Worm (Caenorhabditis elegans): ENCODE results near the gene cest-24.

The cest-24 gene

ce11 chrV:6286343-6286742 lies 30.4 kb upstream of the cest-24 start, which contains the start of gene srn-1:
srn-1 (minus strand) TSS chrV:6286443.
- TF ChIP-seq elt-1 (tag; optimal IDR thresholded peaks at IDR 0.05; ENCODE audit: borderline replicate concordance, insufficient read depth) (no peak), ztf-11 (tag; optimal IDR thresholded peaks at IDR 0.05) (no peak), M03D4.4 (tag; optimal IDR thresholded peaks at IDR 0.05) (no peak), nhr-12 (tag; optimal IDR thresholded peaks at IDR 0.05) (no peak), sptf-1 (tag; optimal IDR thresholded peaks at IDR 0.05) (no peak), nhr-237 (tag; optimal IDR thresholded peaks at IDR 0.05) (no peak), pha-4 (tag; optimal IDR thresholded peaks at IDR 0.05) (no peak), unc-62 (GFP tag; optimal IDR thresholded peaks at IDR 0.05) (no peak), nhr-76 (tag; optimal IDR thresholded peaks at IDR 0.05) (no peak), bed-3 (GFP tag; optimal IDR thresholded peaks at IDR 0.05) (no peak), zip-8 (tag; optimal IDR thresholded peaks at IDR 0.05) (no peak), unc-120 (tag; optimal IDR thresholded peaks at IDR 0.05; ENCODE audit: poor library complexity, severe bottlenecking) (no peak), flh-1 (GFP tag; optimal IDR thresholded peaks at IDR 0.05) (no peak), ceh-39 (tag; optimal IDR thresholded peaks at IDR 0.05) (no peak), ces-1 (GFP tag; optimal IDR thresholded peaks at IDR 0.05) (no peak), mab-5 (tag; optimal IDR thresholded peaks at IDR 0.05) (no peak), unc-39 (tag; optimal IDR thresholded peaks at IDR 0.05) (no peak), lin-32 (GFP tag; optimal IDR thresholded peaks at IDR 0.05) (no peak), ham-2 (GFP tag; optimal IDR thresholded peaks at IDR 0.05) (no peak)

ce11 chrV:6288607-6289006 lies 28.1 kb upstream of the cest-24 start, which contains the start of gene K12B6.11:
K12B6.11 (plus strand) TSS chrV:6288907.
- TF ChIP-seq mep-1 (tag; optimal IDR thresholded peaks at IDR 0.05) (no peak), drap-1 (GFP tag; optimal IDR thresholded peaks at IDR 0.05) (no peak), nhr-237 (tag; optimal IDR thresholded peaks at IDR 0.05) (no peak), mls-2 (tag; optimal IDR thresholded peaks at IDR 0.05) (no peak), hlh-1 (tag; optimal IDR thresholded peaks at IDR 0.05) (no peak)

- TF ChIP-seq tbx-8 (GFP tag; optimal IDR thresholded peaks at IDR 0.05) (no peak), pha-4 (tag; optimal IDR thresholded peaks at IDR 0.05) (no peak), ztf-11 (tag; optimal IDR thresholded peaks at IDR 0.05) (no peak), ceh-39 (tag; optimal IDR thresholded peaks at IDR 0.05) (no peak), flh-1 (GFP tag; optimal IDR thresholded peaks at IDR 0.05) (no peak), cnd-1 (tag; optimal IDR thresholded peaks at IDR 0.05) (no peak), nhr-2 (tag; optimal IDR thresholded peaks at IDR 0.05) (no peak), nhr-237 (tag; optimal IDR thresholded peaks at IDR 0.05) (no peak), ham-2 (GFP tag; optimal IDR thresholded peaks at IDR 0.05) (no peak), unc-39 (tag; optimal IDR thresholded peaks at IDR 0.05) (no peak), zip-8 (tag; optimal IDR thresholded peaks at IDR 0.05) (no peak), elt-3 (tag; optimal IDR thresholded peaks at IDR 0.05) (no peak), elt-1 (tag; optimal IDR thresholded peaks at IDR 0.05; ENCODE audit: borderline replicate concordance, insufficient read depth) (no peak)
These were observed 25.4 kb upstream of the cest-24 start for ce11 chrV:6291301-6291700.

- TF ChIP-seq mab-5 (tag; optimal IDR thresholded peaks at IDR 0.05) (no peak), lin-32 (GFP tag; optimal IDR thresholded peaks at IDR 0.05) (no peak), lsy-2 (tag; optimal IDR thresholded peaks at IDR 0.05) (no peak), snpc-4 (tag; optimal IDR thresholded peaks at IDR 0.05) (no peak)
These were observed 24.3 kb upstream of the cest-24 start, which contains the start of gene K12B6.9 for ce11 chrV:6292401-6292800. K12B6.9 (minus strand) TSS chrV:6292666.

- no peak for TF ChIP-seq mep-1 (tag; optimal IDR thresholded peaks at IDR 0.05)
- TF ChIP-seq nhr-12 (tag; optimal IDR thresholded peaks at IDR 0.05): no peak
- TF ChIP-seq elt-1 (tag; optimal IDR thresholded peaks at IDR 0.05; ENCODE audit: borderline replicate concordance, insufficient read depth): no peak
- TF ChIP-seq ces-1 (GFP tag; optimal IDR thresholded peaks at IDR 0.05): no peak
- TF ChIP-seq tbx-8 (GFP tag; optimal IDR thresholded peaks at IDR 0.05): no peak
- TF ChIP-seq elt-3 (tag; optimal IDR thresholded peaks at IDR 0.05): no peak
- no peak for TF ChIP-seq bed-3 (GFP tag; optimal IDR thresholded peaks at IDR 0.05)
- no peak for TF ChIP-seq unc-39 (tag; optimal IDR thresholded peaks at IDR 0.05)
- TF ChIP-seq ceh-83 (GFP tag; optimal IDR thresholded peaks at IDR 0.05): no peak
- no peak for TF ChIP-seq lin-32 (GFP tag; optimal IDR thresholded peaks at IDR 0.05)
- TF ChIP-seq lin-13 (tag; optimal IDR thresholded peaks at IDR 0.05): no peak
These were observed 15.7 kb upstream of the cest-24 start for ce11 chrV:6301046-6301445.

Measured in whole organism, mixed stage, embryonic.